Fruit fly (Drosophila melanogaster): ENCODE results near the gene spri.

Gene spri

dm6 chrX:10535029-10535428 is 50.2 kb downstream of the spri start (continued):
- TF ChIP-seq Mrtf (GFP tag; IDR thresholded peaks at IDR 0.05) (no peak), CG17186 (GFP tag; optimal IDR thresholded peaks at IDR 0.05) (no peak), al (GFP tag; IDR thresholded peaks at IDR 0.05) (no peak), nau (GFP tag; optimal IDR thresholded peaks at IDR 0.05) (no peak), nerfin-2 (GFP tag; IDR thresholded peaks at IDR 0.05; ENCODE audit: partially characterized antibody) (no peak)

dm6 chrX:10534526-10534925 is 50.7 kb downstream of the spri start:
- TF ChIP-seq CG7372 (GFP tag; IDR thresholded peaks at IDR 0.05): no peak
- TF ChIP-seq sd (tag; optimal IDR thresholded peaks at IDR 0.05): peak; percentile 91
- TF ChIP-seq CG6689 (GFP tag; IDR thresholded peaks at IDR 0.05): no peak
- no peak for TF ChIP-seq en (GFP tag; optimal IDR thresholded peaks at IDR 0.05)
- TF ChIP-seq sr (GFP tag; IDR thresholded peaks at IDR 0.05): peak; percentile 97
- no peak for TF ChIP-seq TFAM (GFP tag; optimal IDR thresholded peaks at IDR 0.05)
- no peak for TF ChIP-seq CG7839 (tag; optimal IDR thresholded peaks at IDR 0.05)
- TF ChIP-seq gcm (GFP tag; optimal IDR thresholded peaks at IDR 0.05): no peak
- TF ChIP-seq CG14965 (GFP tag; optimal IDR thresholded peaks at IDR 0.05; ENCODE audit: borderline replicate concordance): no peak
- no peak for TF ChIP-seq CG3281 (GFP tag; optimal IDR thresholded peaks at IDR 0.05)
- no peak for TF ChIP-seq slou (GFP tag; optimal IDR thresholded peaks at IDR 0.05)
- TF ChIP-seq gfzf (GFP tag; optimal IDR thresholded peaks at IDR 0.05): no peak
- TF ChIP-seq Dbx (GFP tag; IDR thresholded peaks at IDR 0.05): no peak
- TF ChIP-seq Pdp1 (GFP tag; optimal IDR thresholded peaks at IDR 0.05): peak in 1 of 2 experiments; percentile 13
- TF ChIP-seq fd96Cb (tag; optimal IDR thresholded peaks at IDR 0.05): no peak
- no peak for TF ChIP-seq lmd (GFP tag; IDR thresholded peaks at IDR 0.05)
- no peak for TF ChIP-seq Sox102F (GFP tag; optimal IDR thresholded peaks at IDR 0.05)
- TF ChIP-seq CG13894 (tag; optimal IDR thresholded peaks at IDR 0.05): peak; percentile 17
- peak; percentile 52 for TF ChIP-seq CG12769 (tag; optimal IDR thresholded peaks at IDR 0.05)
- TF ChIP-seq Med (GFP tag): peak; percentile 11
- TF ChIP-seq tll (GFP tag; optimal IDR thresholded peaks at IDR 0.05): no peak
- TF ChIP-seq ftz-f1 (GFP tag; optimal IDR thresholded peaks at IDR 0.05): peak; percentile 44

- TF ChIP-seq Hr51 (GFP tag; optimal IDR thresholded peaks at IDR 0.05) (peak in 1 of 2 experiments; percentile 36), ac (GFP tag; optimal IDR thresholded peaks at IDR 0.05) (no peak), Hey (tag; optimal IDR thresholded peaks at IDR 0.05) (peak; percentile 99), z (GFP tag; IDR thresholded peaks at IDR 0.05) (peak; percentile 42; the same call in 1 of the 3 replicates), abd-A (tag; optimal IDR thresholded peaks at IDR 0.05) (peak; percentile 10), sug (tag; optimal IDR thresholded peaks at IDR 0.05) (peak; percentile 5), nerfin-1 (tag; optimal IDR thresholded peaks at IDR 0.05) (peak; percentile 46), yki (optimal IDR thresholded peaks at IDR 0.05) (no peak), mirr (GFP tag; optimal IDR thresholded peaks at IDR 0.05) (peak; percentile 5), cwo (GFP tag; optimal IDR thresholded peaks at IDR 0.05) (peak; percentile 48), CG7839 (tag; optimal IDR thresholded peaks at IDR 0.05) (no peak), sens (GFP tag) (peak; percentile 18), crol (GFP tag; IDR thresholded peaks at IDR 0.05) (peak; percentile 84), sqz (GFP tag; optimal IDR thresholded peaks at IDR 0.05) (peak; percentile 31)
Observed at dm6 chrX:10533517-10534284, 51.5 kb downstream of the spri start.

Data from whole organism, embryonic.